Fruit fly (Drosophila melanogaster) whole organism, prepupa: Measurements from ENCODE around the gene CG6661.

Source experiments
- CG15336 ChIP-seq: fragments of 200-800 bp; sonication (Bioruptor generic); IDR thresholded peaks from 2 replicates; pipeline ENCODE4 v1.3.6; 2022; ENCODE audit warnings: missing biosample characterization, missing genetic modification characterization
- CG16779 ChIP-seq: fragments of 200-800 bp; sonication (Bioruptor generic); optimal IDR thresholded peaks from 3 replicates; lab custom pipeline; 2017; ENCODE audit warnings: missing biosample characterization, mild to moderate bottlenecking, missing genetic modification characterization
- CG31627 ChIP-seq: fragments of 200-800 bp; sonication (Bioruptor generic); optimal IDR thresholded peaks from 3 replicates; lab custom pipeline; 2016; ENCODE audit warnings: missing biosample characterization, missing genetic modification characterization
- CG7368 ChIP-seq: fragments of 200-800 bp; sonication (Bioruptor generic); optimal IDR thresholded peaks from 3 replicates; lab custom pipeline; 2016; ENCODE audit warnings: missing biosample characterization, missing genetic modification characterization
- CG9139 ChIP-seq: fragments of 200-800 bp; sonication (Bioruptor generic); optimal IDR thresholded peaks from 3 replicates; lab custom pipeline; 2017; ENCODE audit warnings: missing biosample characterization, mild to moderate bottlenecking, missing genetic modification characterization
- Eip75B ChIP-seq: fragments of 200-800 bp; sonication (Bioruptor generic); optimal IDR thresholded peaks from 3 replicates; lab custom pipeline; 2016; ENCODE audit warnings: missing biosample characterization, missing genetic modification characterization
- Eip78C ChIP-seq: fragments of 200-800 bp; sonication (Bioruptor generic); peaks from one replicate; lab custom pipeline; 2016; ENCODE audit warnings: missing biosample characterization, missing genetic modification characterization
- Ets21C ChIP-seq: fragments of 200-800 bp; sonication (Bioruptor generic); optimal IDR thresholded peaks from 3 replicates; lab custom pipeline; 2016; ENCODE audit warnings: missing biosample characterization, missing genetic modification characterization
- Hr38 ChIP-seq: sonication (Bioruptor generic); optimal IDR thresholded peaks from 2 replicates; lab custom pipeline; 2016; ENCODE audit warnings: missing biosample characterization, missing genetic modification characterization
- Met ChIP-seq: fragments of 200-800 bp; sonication (Bioruptor generic); optimal IDR thresholded peaks from 3 replicates; lab custom pipeline; 2016; ENCODE audit warnings: missing biosample characterization, missing genetic modification characterization
- Sox15 ChIP-seq: fragments of 200-800 bp; sonication (Bioruptor generic); optimal IDR thresholded peaks from 3 replicates; lab custom pipeline; 2016; ENCODE audit warnings: missing biosample characterization, missing genetic modification characterization
- fd59A ChIP-seq: fragments of 200-800 bp; sonication (Bioruptor generic); optimal IDR thresholded peaks from 2 replicates; lab custom pipeline; 2017; ENCODE audit warnings: missing biosample characterization, mild to moderate bottlenecking, missing genetic modification characterization, missing genetic modification reagents
- salr ChIP-seq, 2 experiments: fragments of 200-800 bp; sonication (Bioruptor generic); optimal IDR thresholded peaks; 3 replicates each; lab custom pipeline; 2016 to 2018; ENCODE audit warnings: missing biosample characterization in 2 of 2, missing genetic modification characterization in 2 of 2, mild to moderate bottlenecking in 1 of 2
- svp ChIP-seq: fragments of 200-800 bp; sonication (Bioruptor generic); peaks from one replicate; lab custom pipeline; 2016; ENCODE audit warnings: missing biosample characterization, missing genetic modification characterization

Gene CG6661

dm6 chr3L:14083283-14083682 is 48.7 kb downstream of the CG6661 start, which contains the start of gene CG8100 (continued):
- TF ChIP-seq Ets21C (peak; percentile 35), Eip75B (GFP tag; lab: Kevin White, UChicago) (peak; percentile 63), Hr38 (no peak), CG16779 (tag; lab: Kevin White, UChicago) (no peak), salr (GFP tag; optimal IDR thresholded peaks at IDR 0.05; lab: Kevin White, UChicago) (no peak), CG15336 (GFP tag; lab: Robert Waterston, UW) (no peak; the same call in none of the 2 replicates), CG31627 (GFP tag; lab: Kevin White, UChicago) (peak; percentile 55), fd59A (GFP tag; lab: Kevin White, UChicago) (peak; percentile 24)

- TF ChIP-seq svp (GFP tag; lab: Kevin White, UChicago) (peak; percentile 62), fd59A (GFP tag; lab: Kevin White, UChicago) (no peak), Sox15 (no peak), CG9139 (GFP tag; lab: Kevin White, UChicago) (no peak), salr (GFP tag; optimal IDR thresholded peaks at IDR 0.05; lab: Kevin White, UChicago) (no peak), CG7368 (GFP tag; lab: Kevin White, UChicago) (no peak), Eip78C (peak; percentile 39), Met (peak; percentile 5)
Observed at dm6 chr3L:14086225-14086624, 51.6 kb downstream of the CG6661 start.
